Worm (Caenorhabditis elegans) whole organism, late embryonic: ENCODE measurements around the gene srz-102.

Experiments used
- elt-2 ChIP-seq: sonication (generic microtip); optimal IDR thresholded peaks from 2 replicates; lab custom pipeline; 2016; ENCODE audit warnings: missing genetic modification reagents, missing genetic modification characterization, missing compliant biosample characterization
- madf-2 ChIP-seq: sonication (generic microtip); optimal IDR thresholded peaks from 2 replicates; lab custom pipeline; 2017; ENCODE audit warnings: missing genetic modification characterization, missing compliant biosample characterization
- pag-3 ChIP-seq: sonication (generic microtip); optimal IDR thresholded peaks from 2 replicates; lab custom pipeline; 2016; ENCODE audit warnings: missing compliant biosample characterization, missing genetic modification characterization, borderline replicate concordance
- pax-1 ChIP-seq: fragments of 150-350 bp; optimal IDR thresholded peaks from 2 replicates; lab custom pipeline; 2014; ENCODE audit warnings: missing biosample characterization, missing genetic modification characterization
- pha-4 ChIP-seq: fragments of 150-350 bp; optimal IDR thresholded peaks from 2 replicates; lab custom pipeline; 2018; ENCODE audit warnings: missing biosample characterization, missing genetic modification reagents, missing genetic modification characterization
- unc-86 ChIP-seq: sonication (generic microtip); optimal IDR thresholded peaks from 2 replicates; lab custom pipeline; 2016; ENCODE audit warnings: missing genetic modification characterization, missing compliant biosample characterization

ce11 chrV:16724574-16724973 is 37.2 kb downstream of the srz-102 start:
- TF ChIP-seq pag-3 (no peak), pax-1 (no peak), pha-4 (tag; lab: Kevin White, UChicago) (no peak), unc-86 (tag; lab: Kevin White, UChicago) (no peak), madf-2 (tag; lab: Kevin White, UChicago) (no peak), elt-2 (no peak)
